Fruit fly (Drosophila melanogaster) whole organism, embryonic: ENCODE measurements around the gene His3.3A.

Experiments
- Awh ChIP-seq: fragments of 200-800 bp; sonication (Bioruptor generic); IDR thresholded peaks from 2 replicates; pipeline ENCODE4, ENCODE4 v1.3.6; 2022; ENCODE audit warnings: missing biosample characterization, missing genetic modification characterization
- B-H2 ChIP-seq: fragments of 200-800 bp; sonication (Bioruptor generic); optimal IDR thresholded peaks from 2 replicates; lab custom pipeline; 2018; ENCODE audit warnings: missing biosample characterization, mild to moderate bottlenecking, missing genetic modification characterization
- CG10147 ChIP-seq: fragments of 200-800 bp; sonication (Bioruptor generic); optimal IDR thresholded peaks from 2 replicates; lab custom pipeline; 2019; ENCODE audit warnings: missing biosample characterization, mild to moderate bottlenecking, missing genetic modification characterization, moderate library complexity
- CG11504 ChIP-seq: fragments of 200-800 bp; sonication (Bioruptor generic); optimal IDR thresholded peaks from 3 replicates; lab custom pipeline; 2019; ENCODE audit warnings: missing biosample characterization, mild to moderate bottlenecking, missing genetic modification characterization, moderate library complexity
- CG12659 ChIP-seq: fragments of 200-800 bp; sonication (Bioruptor generic); optimal IDR thresholded peaks from 3 replicates; lab custom pipeline; 2017; ENCODE audit warnings: mild to moderate bottlenecking, missing biosample characterization, missing genetic modification reagents, missing genetic modification characterization
- CG13624 ChIP-seq: fragments of 200-800 bp; sonication (Bioruptor generic); optimal IDR thresholded peaks from 2 replicates; lab custom pipeline; 2016; ENCODE audit warnings: missing biosample characterization, missing genetic modification characterization
- CG15269 ChIP-seq: fragments of 200-800 bp; sonication (Bioruptor generic); optimal IDR thresholded peaks from 2 replicates; lab custom pipeline; 2018; ENCODE audit warnings: missing biosample characterization, mild to moderate bottlenecking, missing genetic modification characterization, moderate library complexity
- CG15479 ChIP-seq: fragments of 200-800 bp; sonication (Bioruptor generic); optimal IDR thresholded peaks from 3 replicates; lab custom pipeline; 2019; ENCODE audit warnings: missing biosample characterization, mild to moderate bottlenecking, missing genetic modification characterization, moderate library complexity
- CG1602 ChIP-seq: fragments of 200-800 bp; sonication (Bioruptor generic); optimal IDR thresholded peaks from 3 replicates; lab custom pipeline; 2016; ENCODE audit warnings: missing biosample characterization, missing genetic modification characterization
- CG16813 ChIP-seq: fragments of 200-800 bp; sonication (Bioruptor generic); IDR thresholded peaks from 3 replicates; pipeline ENCODE4 v1.3.6; 2022; ENCODE audit warnings: missing biosample characterization, missing genetic modification characterization; ENCODE audit not compliant: partially characterized antibody
- CG17568 ChIP-seq: fragments of 200-800 bp; sonication (Bioruptor generic); optimal IDR thresholded peaks from 2 replicates; lab custom pipeline; 2018; ENCODE audit warnings: missing biosample characterization, mild to moderate bottlenecking, missing genetic modification characterization, moderate library complexity
- CG30403 ChIP-seq: fragments of 200-800 bp; sonication (Bioruptor generic); optimal IDR thresholded peaks from 3 replicates; lab custom pipeline; 2016; ENCODE audit warnings: missing biosample characterization, missing genetic modification characterization
- CG31224 ChIP-seq: fragments of 200-800 bp; sonication (Bioruptor generic); IDR thresholded peaks from 2 replicates; pipeline ENCODE4 v1.3.6; 2022; ENCODE audit warnings: missing biosample characterization, missing genetic modification characterization
- CG32767 ChIP-seq: fragments of 200-800 bp; sonication (Bioruptor generic); IDR thresholded peaks from 2 replicates; pipeline ENCODE4 v1.3.6; 2022; ENCODE audit warnings: missing biosample characterization, missing genetic modification characterization
- CG4404 ChIP-seq: fragments of 200-800 bp; sonication (Bioruptor generic); IDR thresholded peaks from 2 replicates; pipeline ENCODE4 v1.3.6; 2022; ENCODE audit warnings: missing biosample characterization, missing genetic modification characterization
- CG4617 ChIP-seq: fragments of 200-800 bp; sonication (Bioruptor generic); optimal IDR thresholded peaks from 3 replicates; lab custom pipeline; 2016; ENCODE audit warnings: missing biosample characterization, missing genetic modification characterization, borderline replicate concordance
- CG6175 ChIP-seq: fragments of 200-800 bp; sonication (Bioruptor generic); IDR thresholded peaks from 3 replicates; pipeline ENCODE4 v1.3.6; 2022; ENCODE audit warnings: missing biosample characterization, missing genetic modification characterization
- CG6689 ChIP-seq: fragments of 200-800 bp; sonication (Bioruptor generic); IDR thresholded peaks from 2 replicates; pipeline ENCODE4 v1.3.6; 2022; ENCODE audit warnings: missing biosample characterization, missing genetic modification characterization
- CG7556 ChIP-seq: fragments of 200-800 bp; sonication (Bioruptor generic); optimal IDR thresholded peaks from 2 replicates; lab custom pipeline; 2017; ENCODE audit warnings: missing biosample characterization, mild to moderate bottlenecking, missing genetic modification characterization
- CG9215 ChIP-seq: fragments of 200-800 bp; sonication (Bioruptor generic); IDR thresholded peaks from 2 replicates; pipeline ENCODE4 v1.3.6; 2022; ENCODE audit warnings: missing biosample characterization, missing genetic modification characterization
- CG9817 ChIP-seq: fragments of 200-800 bp; sonication (Bioruptor generic); optimal IDR thresholded peaks from 2 replicates; lab custom pipeline; 2018; ENCODE audit warnings: missing biosample characterization, mild to moderate bottlenecking, missing genetic modification characterization, moderate library complexity
- CTCF ChIP-seq: fragments of 200-800 bp; sonication (Bioruptor generic); optimal IDR thresholded peaks from 2 replicates; lab custom pipeline; 2017; ENCODE audit warnings: missing biosample characterization, mild to moderate bottlenecking, missing genetic modification characterization, moderate library complexity
- Ets65A ChIP-seq: fragments of 200-800 bp; sonication (Bioruptor generic); peaks from one replicate; lab custom pipeline; 2016; ENCODE audit warnings: missing biosample characterization, missing genetic modification characterization
- HLH4C ChIP-seq: fragments of 200-800 bp; sonication (Bioruptor generic); IDR thresholded peaks from 3 replicates; pipeline ENCODE4 v1.3.6; 2022; ENCODE audit warnings: missing biosample characterization, missing genetic modification characterization; ENCODE audit not compliant: partially characterized antibody
- HLHmδ ChIP-seq: fragments of 200-800 bp; sonication (Bioruptor generic); optimal IDR thresholded peaks from 2 replicates; lab custom pipeline; 2018; ENCODE audit warnings: missing biosample characterization, mild to moderate bottlenecking, missing genetic modification characterization, moderate library complexity
- Hr51 ChIP-seq, 2 experiments: fragments of 200-800 bp; sonication (Bioruptor generic); optimal IDR thresholded peaks; 2 replicates in 1 of 2; 3 replicates in 1 of 2; lab custom pipeline; 2016 to 2018; ENCODE audit warnings: missing biosample characterization in 2 of 2, missing genetic modification characterization in 2 of 2, mild to moderate bottlenecking in 1 of 2, moderate library complexity in 1 of 2
- Nf-YA ChIP-seq: fragments of 200-800 bp; sonication (Bioruptor generic); IDR thresholded peaks from 2 replicates; pipeline ENCODE4 v1.3.6; 2022; ENCODE audit warnings: missing biosample characterization, missing genetic modification characterization
- Nf-YC ChIP-seq: fragments of 200-800 bp; optimal IDR thresholded peaks from 3 replicates; lab custom pipeline; 2019; ENCODE audit warnings: missing biosample characterization, mild to moderate bottlenecking, missing genetic modification characterization, moderate library complexity
- Opbp ChIP-seq: fragments of 200-800 bp; sonication (Bioruptor generic); IDR thresholded peaks from 3 replicates; pipeline ENCODE4 v1.3.6; 2022; ENCODE audit warnings: missing biosample characterization, missing genetic modification characterization; ENCODE audit not compliant: partially characterized antibody
- Optix ChIP-seq: fragments of 200-800 bp; sonication (Bioruptor generic); IDR thresholded peaks from 3 replicates; pipeline ENCODE4 v1.3.6; 2022; ENCODE audit warnings: missing biosample characterization, missing genetic modification characterization
- Ptx1 ChIP-seq: fragments of 200-800 bp; sonication (Bioruptor generic); IDR thresholded peaks from 2 replicates; pipeline ENCODE4 v1.3.6; 2022; ENCODE audit warnings: missing biosample characterization, missing genetic modification characterization
- Sry-δ ChIP-seq: fragments of 200-800 bp; sonication (Bioruptor generic); optimal IDR thresholded peaks from 2 replicates; lab custom pipeline; 2016; ENCODE audit warnings: missing biosample characterization, missing genetic modification characterization
- Xbp1 ChIP-seq: fragments of 200-800 bp; sonication (Bioruptor generic); optimal IDR thresholded peaks from 3 replicates; lab custom pipeline; 2016; ENCODE audit warnings: missing biosample characterization, mild to moderate bottlenecking, missing genetic modification characterization
- btn ChIP-seq: fragments of 200-800 bp; sonication (Bioruptor generic); optimal IDR thresholded peaks from 2 replicates; lab custom pipeline; 2016; ENCODE audit warnings: missing biosample characterization, missing genetic modification characterization
- cas ChIP-seq: fragments of 200-800 bp; sonication (Bioruptor generic); IDR thresholded peaks from 2 replicates; pipeline ENCODE4 v1.3.6; 2022; ENCODE audit warnings: missing biosample characterization, missing genetic modification characterization
- chn ChIP-seq: fragments of 200-800 bp; sonication (Bioruptor generic); optimal IDR thresholded peaks from 2 replicates; lab custom pipeline; 2016; ENCODE audit warnings: missing biosample characterization, missing genetic modification characterization
- ci ChIP-seq: fragments of 200-800 bp; sonication (Bioruptor generic); IDR thresholded peaks from 3 replicates; pipeline ENCODE4 v1.3.6; 2022; ENCODE audit warnings: missing biosample characterization, missing genetic modification characterization
- fru ChIP-seq: fragments of >200 bp; optimal IDR thresholded peaks from 2 replicates; lab custom pipeline; 2017
- insv ChIP-seq, 2 experiments: fragments of 200-800 bp; sonication (Bioruptor generic); optimal IDR thresholded peaks; 3 replicates each; lab custom pipeline; 2016 to 2018; ENCODE audit warnings: missing biosample characterization in 2 of 2, missing genetic modification characterization in 2 of 2
- klu ChIP-seq: fragments of 200-800 bp; sonication (Bioruptor generic); IDR thresholded peaks from 2 replicates; pipeline ENCODE4 v1.3.6; 2022; ENCODE audit warnings: missing biosample characterization, missing genetic modification characterization
- luna ChIP-seq: fragments of 200-800 bp; sonication (Bioruptor generic); optimal IDR thresholded peaks from 2 replicates; lab custom pipeline; 2016; ENCODE audit warnings: missing biosample characterization, missing genetic modification characterization
- odd ChIP-seq: fragments of 200-800 bp; sonication (Bioruptor generic); optimal IDR thresholded peaks from 2 replicates; lab custom pipeline; 2017; ENCODE audit warnings: missing biosample characterization, mild to moderate bottlenecking, missing genetic modification characterization
- pb ChIP-seq: fragments of 200-800 bp; sonication (Bioruptor generic); optimal IDR thresholded peaks from 3 replicates; lab custom pipeline; 2016; ENCODE audit warnings: missing biosample characterization, missing genetic modification characterization
- peb ChIP-seq: fragments of 200-800 bp; sonication (Bioruptor generic); IDR thresholded peaks from 2 replicates; pipeline ENCODE4 v1.3.6; 2022; ENCODE audit warnings: missing biosample characterization, missing genetic modification characterization
- pho ChIP-seq: fragments of 200-800 bp; sonication (Bioruptor generic); optimal IDR thresholded peaks from 2 replicates; lab custom pipeline; 2016; ENCODE audit warnings: missing biosample characterization, missing genetic modification characterization
- pros ChIP-seq: fragments of 200-800 bp; sonication (Bioruptor generic); optimal IDR thresholded peaks from 3 replicates; lab custom pipeline; 2019; ENCODE audit warnings: missing biosample characterization, mild to moderate bottlenecking, missing genetic modification characterization, moderate library complexity
- sna ChIP-seq: fragments of 200-800 bp; sonication (Bioruptor generic); IDR thresholded peaks from 2 replicates; pipeline ENCODE4 v1.3.6; 2022; ENCODE audit warnings: missing biosample characterization, missing genetic modification characterization; ENCODE audit not compliant: partially characterized antibody
- sqz ChIP-seq: fragments of 200-800 bp; sonication (Bioruptor generic); optimal IDR thresholded peaks from 3 replicates; lab custom pipeline; 2018; ENCODE audit warnings: missing biosample characterization, mild to moderate bottlenecking, missing genetic modification characterization
- sug ChIP-seq: fragments of 200-800 bp; optimal IDR thresholded peaks from 2 replicates; lab custom pipeline; 2019; ENCODE audit warnings: missing biosample characterization, mild to moderate bottlenecking, missing genetic modification characterization, moderate library complexity
- trem ChIP-seq: fragments of 200-800 bp; optimal IDR thresholded peaks from 3 replicates; lab custom pipeline; 2019; ENCODE audit warnings: missing biosample characterization, mild to moderate bottlenecking, missing genetic modification characterization, moderate library complexity
- zfh1 ChIP-seq: fragments of 200-800 bp; sonication (Bioruptor generic); IDR thresholded peaks from 3 replicates; pipeline ENCODE4 v1.3.6; 2022; ENCODE audit warnings: missing biosample characterization, missing genetic modification characterization

His3.3A gene

DNA sequence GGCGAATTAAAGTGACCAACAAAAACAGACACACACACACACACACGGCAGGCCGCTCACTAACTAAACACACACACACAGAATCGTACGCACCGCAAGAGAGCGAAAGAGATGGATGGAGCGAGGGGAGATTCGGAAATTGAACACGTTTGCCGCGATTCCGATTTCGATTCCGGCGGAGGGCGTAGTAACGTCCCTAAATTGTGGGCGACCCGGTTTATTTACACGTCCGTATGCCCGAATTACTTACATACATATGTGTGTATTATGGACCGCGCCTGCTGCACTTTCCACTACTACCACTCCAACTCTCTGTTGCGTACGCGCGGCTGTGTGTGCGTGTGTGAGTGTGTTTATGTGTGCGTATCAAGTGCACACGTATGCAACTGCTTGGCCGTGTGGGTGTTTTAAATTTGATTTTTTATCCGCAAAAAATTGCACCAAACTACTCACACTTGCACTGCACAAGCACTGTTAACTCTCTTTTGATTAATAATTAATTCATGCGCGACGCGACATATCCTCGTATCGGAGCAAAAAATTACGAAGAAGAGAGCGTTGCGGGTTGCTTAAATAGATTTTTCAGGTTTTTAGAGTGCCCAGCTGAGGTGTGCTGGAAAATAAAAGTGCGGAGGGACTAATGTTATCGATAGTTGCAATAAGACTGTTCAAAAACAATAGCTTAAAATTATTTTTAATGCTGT, 38.3 kb downstream of the His3.3A start, which contains the start of gene Pgant5 (continued):
- TF ChIP-seq Nf-YC (tag; lab: Kevin White, UChicago) (peak; percentile 73), CG1602 (GFP tag; lab: Kevin White, UChicago) (no peak), Awh (GFP tag; lab: Robert Waterston, UW) (no peak), CG4617 (peak; percentile 24), B-H2 (GFP tag; lab: Kevin White, UChicago) (no peak), CG10147 (no peak), Optix (GFP tag; lab: Robert Waterston, UW) (no peak), CG6689 (no peak), CG15269 (tag; lab: Kevin White, UChicago) (no peak), CG16813 (no peak), chn (GFP tag; lab: Kevin White, UChicago) (no peak), klu (GFP tag; lab: Robert Waterston, UW) (0 out of 2 replicates have a peak, but pooled peaks have one; percentile 12), CG31224 (GFP tag; lab: Robert Waterston, UW) (no peak), pho (peak; percentile 24), odd (no peak), Hr51 (GFP tag; optimal IDR thresholded peaks at IDR 0.05; lab: Kevin White, UChicago) (no peak), insv (GFP tag; optimal IDR thresholded peaks at IDR 0.05; lab: Kevin White, UChicago) (peak in 1 of 2 experiments; percentile 90), CG11504 (tag; lab: Kevin White, UChicago) (no peak), trem (peak; percentile 32), cas (GFP tag; lab: Robert Waterston, UW) (no peak), CG15479 (GFP tag; lab: Kevin White, UChicago) (peak; percentile 79), CG6175 (GFP tag; lab: Robert Waterston, UW) (no peak), CG13624 (GFP tag; lab: Kevin White, UChicago) (no peak), Opbp (GFP tag; lab: Robert Waterston, UW) (peak; percentile 37; the same call in 1 of the 3 replicates), Ets65A (GFP tag; lab: Kevin White, UChicago) (no peak), Ptx1 (no peak), fru (lab: Kevin White, UChicago) (no peak), sqz (GFP tag; lab: Kevin White, UChicago) (no peak), btn (GFP tag; lab: Kevin White, UChicago) (peak; percentile 16), pros (no peak), pb (no peak), HLH4C (GFP tag; lab: Robert Waterston, UW) (no peak), CG17568 (GFP tag; lab: Kevin White, UChicago) (no peak), Xbp1 (GFP tag; lab: Kevin White, UChicago) (no peak), CG30403 (GFP tag; lab: Kevin White, UChicago) (peak; percentile 5), Sry-δ (GFP tag; lab: Kevin White, UChicago) (peak; percentile 28), zfh1 (GFP tag; lab: Robert Waterston, UW) (no peak), ci (GFP tag; lab: Robert Waterston, UW) (0 out of 3 replicates have a peak, but pooled peaks have one; percentile 19), luna (GFP tag; lab: Kevin White, UChicago) (no peak), CG7556 (GFP tag; lab: Kevin White, UChicago) (peak; percentile 12), CG4404 (GFP tag; lab: Robert Waterston, UW) (no peak), CG12659 (GFP tag; lab: Kevin White, UChicago) (peak; percentile 55), peb (GFP tag; lab: Robert Waterston, UW) (no peak), sug (tag; lab: Kevin White, UChicago) (no peak), CTCF (GFP tag; lab: Kevin White, UChicago) (no peak), CG32767 (GFP tag; lab: Robert Waterston, UW) (no peak), CG9215 (GFP tag; lab: Robert Waterston, UW) (no peak), HLHmδ (GFP tag; lab: Kevin White, UChicago) (no peak), CG9817 (tag; lab: Kevin White, UChicago) (no peak), Nf-YA (GFP tag; lab: Robert Waterston, UW) (no peak), sna (GFP tag; lab: Robert Waterston, UW) (no peak)
